Fruit fly (Drosophila melanogaster) whole organism, embryonic: Measurements from ENCODE around the gene CG10343.

Source experiments
- Aef1 ChIP-seq: fragments of 200-800 bp; sonication (Bioruptor generic); IDR thresholded peaks from 3 replicates; pipeline ENCODE4 v1.3.6; 2022; ENCODE audit warnings: missing biosample characterization, missing genetic modification characterization
- Bdp1 ChIP-seq: fragments of 200-800 bp; sonication (Bioruptor generic); optimal IDR thresholded peaks from 3 replicates; lab custom pipeline; 2016; ENCODE audit warnings: missing biosample characterization, missing genetic modification characterization
- CG10543 ChIP-seq: fragments of 200-800 bp; sonication (Bioruptor generic); optimal IDR thresholded peaks from 3 replicates; lab custom pipeline; 2017; ENCODE audit warnings: missing biosample characterization, mild to moderate bottlenecking, missing genetic modification characterization, moderate library complexity
- CG11456 ChIP-seq: fragments of 200-800 bp; sonication (Bioruptor generic); IDR thresholded peaks from 3 replicates; pipeline ENCODE4 v1.3.6; 2022; ENCODE audit warnings: missing biosample characterization, missing genetic modification characterization
- CG11695 ChIP-seq: fragments of 200-800 bp; sonication (Bioruptor generic); IDR thresholded peaks from 3 replicates; pipeline ENCODE4 v1.3.6; 2022; ENCODE audit warnings: missing biosample characterization, missing genetic modification characterization
- CG12769 ChIP-seq: fragments of 200-800 bp; sonication (Bioruptor generic); optimal IDR thresholded peaks from 2 replicates; lab custom pipeline; 2019; ENCODE audit warnings: missing biosample characterization, mild to moderate bottlenecking, missing genetic modification characterization, moderate library complexity
- CG13287 ChIP-seq: fragments of 200-800 bp; sonication (Bioruptor generic); IDR thresholded peaks from 2 replicates; pipeline ENCODE4 v1.3.6; 2022; ENCODE audit warnings: missing biosample characterization, missing genetic modification characterization; ENCODE audit not compliant: partially characterized antibody
- CG14050 ChIP-seq: fragments of 200-800 bp; sonication (Bioruptor generic); IDR thresholded peaks from 3 replicates; pipeline ENCODE4 v1.3.6; 2022; ENCODE audit warnings: missing biosample characterization, missing genetic modification characterization
- CG14441 ChIP-seq: fragments of 200-800 bp; sonication (Bioruptor generic); IDR thresholded peaks from 2 replicates; pipeline ENCODE4 v1.3.6; 2022; ENCODE audit warnings: missing biosample characterization, missing genetic modification characterization
- CG15514 ChIP-seq: fragments of 200-800 bp; sonication (Bioruptor generic); optimal IDR thresholded peaks from 3 replicates; lab custom pipeline; 2017; ENCODE audit warnings: missing biosample characterization, missing genetic modification characterization, mild to moderate bottlenecking, moderate library complexity, missing genetic modification reagents
- CG15601 ChIP-seq: fragments of 200-800 bp; sonication (Bioruptor generic); optimal IDR thresholded peaks from 3 replicates; lab custom pipeline; 2019; ENCODE audit warnings: missing biosample characterization, mild to moderate bottlenecking, missing genetic modification characterization, moderate library complexity
- CG1647 ChIP-seq: fragments of 200-800 bp; sonication (Bioruptor generic); optimal IDR thresholded peaks from 3 replicates; lab custom pipeline; 2016; ENCODE audit warnings: missing biosample characterization, missing genetic modification characterization
- CG3281 ChIP-seq: fragments of 200-800 bp; sonication (Bioruptor generic); optimal IDR thresholded peaks from 3 replicates; lab custom pipeline; 2017; ENCODE audit warnings: missing biosample characterization, mild to moderate bottlenecking, missing genetic modification characterization
- CG42726 ChIP-seq: fragments of 200-800 bp; sonication (Bioruptor generic); IDR thresholded peaks from 2 replicates; pipeline ENCODE4 v1.3.6; 2022; ENCODE audit warnings: missing biosample characterization, missing genetic modification characterization; ENCODE audit not compliant: partially characterized antibody
- CG7357 ChIP-seq: fragments of 200-800 bp; sonication (Bioruptor generic); IDR thresholded peaks from 3 replicates; pipeline ENCODE4 v1.3.6; 2022; ENCODE audit warnings: missing biosample characterization, missing genetic modification characterization
- CG7745 ChIP-seq: fragments of 200-800 bp; sonication (Bioruptor generic); optimal IDR thresholded peaks from 2 replicates; lab custom pipeline; 2018; ENCODE audit warnings: missing biosample characterization, mild to moderate bottlenecking, missing genetic modification characterization, moderate library complexity
- CG9932 ChIP-seq: fragments of 200-800 bp; sonication (Bioruptor generic); IDR thresholded peaks from 2 replicates; pipeline ENCODE4 v1.3.6; 2022; ENCODE audit warnings: missing biosample characterization, missing genetic modification characterization
- Dip3 ChIP-seq: fragments of 200-800 bp; sonication (Bioruptor generic); optimal IDR thresholded peaks from 3 replicates; lab custom pipeline; 2016; ENCODE audit warnings: missing biosample characterization, missing genetic modification characterization
- HLH54F ChIP-seq: fragments of 200-800 bp; sonication (Bioruptor generic); optimal IDR thresholded peaks from 3 replicates; lab custom pipeline; 2016; ENCODE audit warnings: missing biosample characterization, missing genetic modification characterization
- NfI ChIP-seq: fragments of 200-800 bp; sonication (Bioruptor generic); optimal IDR thresholded peaks from 3 replicates; lab custom pipeline; 2018; ENCODE audit warnings: missing biosample characterization, mild to moderate bottlenecking, missing genetic modification characterization, moderate library complexity
- Ptx1 ChIP-seq: fragments of 200-800 bp; sonication (Bioruptor generic); IDR thresholded peaks from 2 replicates; pipeline ENCODE4 v1.3.6; 2022; ENCODE audit warnings: missing biosample characterization, missing genetic modification characterization
- Rfx ChIP-seq: fragments of 200-800 bp; sonication (Bioruptor generic); IDR thresholded peaks from 2 replicates; pipeline ENCODE4 v1.3.6; 2022; ENCODE audit warnings: missing biosample characterization, missing genetic modification characterization
- Trl ChIP-seq, 3 experiments: fragments of >200 bp in 2 of 3; fragments of 200-800 bp in 1 of 3; sonication (Bioruptor generic) in 1 of 3; optimal IDR thresholded peaks; 2 replicates in 1 of 3; 3 replicates in 2 of 3; lab custom pipeline; 2016 to 2017; ENCODE audit warnings: missing biosample characterization in 1 of 3, missing genetic modification characterization in 1 of 3
- bigmax ChIP-seq: fragments of 200-800 bp; sonication (Bioruptor generic); optimal IDR thresholded peaks from 2 replicates; lab custom pipeline; 2018; ENCODE audit warnings: missing biosample characterization, mild to moderate bottlenecking, missing genetic modification characterization
- cas ChIP-seq: fragments of 200-800 bp; sonication (Bioruptor generic); IDR thresholded peaks from 2 replicates; pipeline ENCODE4 v1.3.6; 2022; ENCODE audit warnings: missing biosample characterization, missing genetic modification characterization
- caup ChIP-seq: fragments of 200-800 bp; sonication (Bioruptor generic); optimal IDR thresholded peaks from 3 replicates; lab custom pipeline; 2017; ENCODE audit warnings: missing biosample characterization, mild to moderate bottlenecking, missing genetic modification characterization, moderate library complexity; ENCODE audit not compliant: severe bottlenecking
- ci ChIP-seq: fragments of 200-800 bp; sonication (Bioruptor generic); IDR thresholded peaks from 3 replicates; pipeline ENCODE4 v1.3.6; 2022; ENCODE audit warnings: missing biosample characterization, missing genetic modification characterization
- cwo ChIP-seq: fragments of 200-800 bp; sonication (Bioruptor generic); optimal IDR thresholded peaks from 3 replicates; lab custom pipeline; 2017; ENCODE audit warnings: missing biosample characterization, missing genetic modification characterization, mild to moderate bottlenecking, moderate library complexity, missing genetic modification reagents
- dpn ChIP-seq, 2 experiments: fragments of 200-800 bp; sonication (Bioruptor generic); optimal IDR thresholded peaks; 3 replicates each; lab custom pipeline; 2016; ENCODE audit warnings: missing biosample characterization in 2 of 2, missing genetic modification characterization in 2 of 2
- dysf ChIP-seq: fragments of 200-800 bp; sonication (Bioruptor generic); IDR thresholded peaks from 3 replicates; pipeline ENCODE4 v1.3.6; 2022; ENCODE audit warnings: missing biosample characterization, missing genetic modification characterization
- gce ChIP-seq: fragments of 200-800 bp; sonication (Bioruptor generic); IDR thresholded peaks from 3 replicates; pipeline ENCODE4 v1.3.6; 2022; ENCODE audit warnings: missing biosample characterization, missing genetic modification characterization
- gem ChIP-seq: fragments of 200-800 bp; sonication (Bioruptor generic); optimal IDR thresholded peaks from 2 replicates; lab custom pipeline; 2019; ENCODE audit warnings: missing biosample characterization, mild to moderate bottlenecking, missing genetic modification characterization, moderate library complexity
- ind ChIP-seq: fragments of 200-800 bp; sonication (Bioruptor generic); optimal IDR thresholded peaks from 3 replicates; lab custom pipeline; 2016; ENCODE audit warnings: missing biosample characterization, missing genetic modification characterization
- lab ChIP-seq: fragments of 200-800 bp; sonication (Bioruptor generic); optimal IDR thresholded peaks from 3 replicates; lab custom pipeline; 2017; ENCODE audit warnings: missing biosample characterization, missing genetic modification characterization, mild to moderate bottlenecking, moderate library complexity, missing genetic modification reagents
- lilli ChIP-seq: fragments of 200-800 bp; sonication (Bioruptor generic); optimal IDR thresholded peaks from 3 replicates; lab custom pipeline; 2016; ENCODE audit warnings: missing biosample characterization, missing genetic modification characterization
- luna ChIP-seq: fragments of 200-800 bp; sonication (Bioruptor generic); optimal IDR thresholded peaks from 2 replicates; lab custom pipeline; 2016; ENCODE audit warnings: missing biosample characterization, missing genetic modification characterization
- mam ChIP-seq: fragments of 200-800 bp; sonication (Bioruptor generic); optimal IDR thresholded peaks from 3 replicates; lab custom pipeline; 2016; ENCODE audit warnings: missing biosample characterization, missing genetic modification characterization
- nerfin-1 ChIP-seq: fragments of 200-800 bp; sonication (Bioruptor generic); optimal IDR thresholded peaks from 3 replicates; lab custom pipeline; 2019; ENCODE audit warnings: missing biosample characterization, mild to moderate bottlenecking, missing genetic modification characterization, moderate library complexity
- nerfin-2 ChIP-seq: fragments of 200-800 bp; sonication (Bioruptor generic); IDR thresholded peaks from 2 replicates; pipeline ENCODE4 v1.3.6; 2022; ENCODE audit warnings: missing biosample characterization, missing genetic modification characterization; ENCODE audit not compliant: partially characterized antibody
- oc ChIP-seq: fragments of 200-800 bp; sonication (Bioruptor generic); optimal IDR thresholded peaks from 2 replicates; lab custom pipeline; 2018; ENCODE audit warnings: missing biosample characterization, mild to moderate bottlenecking, missing genetic modification characterization, moderate library complexity
- pho ChIP-seq: fragments of 200-800 bp; sonication (Bioruptor generic); optimal IDR thresholded peaks from 2 replicates; lab custom pipeline; 2016; ENCODE audit warnings: missing biosample characterization, missing genetic modification characterization
- phol ChIP-seq: fragments of 200-800 bp; sonication (Bioruptor generic); optimal IDR thresholded peaks from 3 replicates; lab custom pipeline; 2018; ENCODE audit warnings: missing biosample characterization, mild to moderate bottlenecking, missing genetic modification characterization, moderate library complexity
- sens-2 ChIP-seq: fragments of 200-800 bp; sonication (Bioruptor generic); IDR thresholded peaks from 2 replicates; pipeline ENCODE4 v1.3.6; 2022; ENCODE audit warnings: missing biosample characterization, missing genetic modification characterization
- seq ChIP-seq: fragments of 200-800 bp; sonication (Bioruptor generic); IDR thresholded peaks from 2 replicates; pipeline ENCODE4 v1.3.6; 2022; ENCODE audit warnings: missing biosample characterization, missing genetic modification characterization
- slbo ChIP-seq: fragments of 200-800 bp; sonication (Bioruptor generic); IDR thresholded peaks from 2 replicates; pipeline ENCODE4 v1.3.6; 2022; ENCODE audit warnings: missing biosample characterization, missing genetic modification characterization
- sug ChIP-seq: fragments of 200-800 bp; optimal IDR thresholded peaks from 2 replicates; lab custom pipeline; 2019; ENCODE audit warnings: missing biosample characterization, mild to moderate bottlenecking, missing genetic modification characterization, moderate library complexity
- tna ChIP-seq: fragments of 200-800 bp; sonication (Bioruptor generic); IDR thresholded peaks from 2 replicates; pipeline ENCODE4 v1.3.6; 2022; ENCODE audit warnings: missing biosample characterization, missing genetic modification characterization; ENCODE audit not compliant: partially characterized antibody
- usp ChIP-seq: fragments of >200 bp; optimal IDR thresholded peaks from 2 replicates; lab custom pipeline; 2017; ENCODE audit warnings: missing biosample characterization, missing genetic modification characterization
- zen2 ChIP-seq: fragments of 200-800 bp; sonication (Bioruptor generic); IDR thresholded peaks from 3 replicates; pipeline ENCODE4 v1.3.6; 2022; ENCODE audit warnings: missing biosample characterization, missing genetic modification characterization; ENCODE audit not compliant: partially characterized antibody
- zfh2 ChIP-seq: fragments of 200-800 bp; sonication (Bioruptor generic); optimal IDR thresholded peaks from 2 replicates; lab custom pipeline; 2016; ENCODE audit warnings: missing biosample characterization, missing genetic modification characterization

CG10343 gene

DNA sequence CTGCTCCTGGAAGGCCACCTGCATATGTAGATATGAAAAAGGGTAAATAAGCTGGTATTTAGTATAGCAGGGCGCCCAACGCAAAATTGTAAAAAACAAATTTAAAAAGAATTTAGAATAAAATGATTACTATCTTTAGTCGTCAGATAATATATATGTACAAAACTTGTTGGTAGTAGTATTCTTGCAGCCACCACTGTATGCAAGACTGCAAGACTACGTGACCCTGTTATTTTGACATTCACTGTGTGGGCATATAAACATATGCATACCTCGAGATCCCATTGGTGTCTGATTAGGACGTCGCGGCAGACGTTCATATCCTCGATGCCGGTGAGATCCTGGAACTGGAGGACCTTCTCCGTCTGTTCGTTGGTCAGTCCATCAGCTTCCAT is 4.6 kb downstream of the CG10343 start (continued):
- TF ChIP-seq CG3281 (GFP tag; lab: Kevin White, UChicago) (peak; percentile 30), CG12769 (tag; lab: Kevin White, UChicago) (peak; percentile 43), slbo (peak; percentile 77), dpn (GFP tag; optimal IDR thresholded peaks at IDR 0.05; lab: Kevin White, UChicago) (peak; percentile 36 to 46), CG15601 (tag; lab: Kevin White, UChicago) (no peak), ind (peak; percentile 33), gce (GFP tag; lab: Robert Waterston, UW) (no peak), nerfin-1 (tag; lab: Kevin White, UChicago) (peak; percentile 26), CG7745 (tag; lab: Kevin White, UChicago) (no peak), gem (tag; lab: Kevin White, UChicago) (peak; percentile 43), Trl (optimal IDR thresholded peaks at IDR 0.05; lab: Kevin White, UChicago) (no peak), Trl (GFP tag; optimal IDR thresholded peaks at IDR 0.05; lab: Kevin White, UChicago) (peak; percentile 12), CG7357 (GFP tag; lab: Robert Waterston, UW) (no peak), seq (no peak), sug (tag; lab: Kevin White, UChicago) (no peak), usp (no peak), lilli (GFP tag; lab: Kevin White, UChicago) (peak; percentile 41), sens-2 (no peak), luna (GFP tag; lab: Kevin White, UChicago) (peak; percentile 21), pho (peak; percentile 37), Dip3 (GFP tag; lab: Kevin White, UChicago) (peak; percentile 4), CG13287 (GFP tag; lab: Robert Waterston, UW) (no peak), mam (GFP tag; lab: Kevin White, UChicago) (peak; percentile 44), bigmax (GFP tag; lab: Kevin White, UChicago) (no peak), nerfin-2 (GFP tag; lab: Robert Waterston, UW) (no peak), CG14050 (GFP tag; lab: Robert Waterston, UW) (no peak), caup (GFP tag; lab: Kevin White, UChicago) (peak; percentile 24), CG11456 (GFP tag; lab: Robert Waterston, UW) (0 out of 3 replicates have a peak, but pooled peaks have one; percentile 10), CG1647 (GFP tag; lab: Kevin White, UChicago) (peak; percentile 15), Aef1 (GFP tag; lab: Robert Waterston, UW) (peak; percentile 36; the same call in 1 of the 3 replicates), ci (GFP tag; lab: Robert Waterston, UW) (peak; percentile 50; the same call in 2 of the 3 replicates), cwo (peak; percentile 53), CG9932 (GFP tag; lab: Robert Waterston, UW) (peak; percentile 53), lab (GFP tag; lab: Kevin White, UChicago) (peak; percentile 13), CG10543 (GFP tag; lab: Kevin White, UChicago) (no peak), CG11695 (GFP tag; lab: Robert Waterston, UW) (0 out of 3 replicates have a peak, but pooled peaks have one; percentile 17), tna (GFP tag; lab: Robert Waterston, UW) (no peak), zen2 (GFP tag; lab: Robert Waterston, UW) (no peak), CG15514 (GFP tag; lab: Kevin White, UChicago) (peak; percentile 32), Bdp1 (GFP tag; lab: Kevin White, UChicago) (no peak), zfh2 (GFP tag; lab: Kevin White, UChicago) (peak; percentile 9), dysf (GFP tag; lab: Robert Waterston, UW) (peak; percentile 44; the same call in 1 of the 3 replicates), Rfx (peak; percentile 56; the same call in 1 of the 2 replicates), Ptx1 (GFP tag; lab: Robert Waterston, UW) (peak; percentile 38), NfI (GFP tag; lab: Kevin White, UChicago) (peak; percentile 18), CG42726 (no peak), oc (tag; lab: Kevin White, UChicago) (no peak), CG14441 (GFP tag; lab: Robert Waterston, UW) (peak; percentile 42; the same call in 1 of the 2 replicates), HLH54F (GFP tag; lab: Kevin White, UChicago) (peak; percentile 4), phol (no peak), cas (GFP tag; lab: Robert Waterston, UW) (0 out of 2 replicates have a peak, but pooled peaks have one; percentile 9)
